Fruit fly (Drosophila melanogaster) whole organism, prepupa: ENCODE results near the gene MED14.

Experiments
- Blimp-1 ChIP-seq: fragments of 200-800 bp; sonication (Bioruptor generic); optimal IDR thresholded peaks from 3 replicates; lab custom pipeline; 2017; ENCODE audit warnings: missing biosample characterization, missing genetic modification characterization, mild to moderate bottlenecking, moderate library complexity, missing genetic modification reagents
- CG11902 ChIP-seq: fragments of 200-800 bp; sonication (Bioruptor generic); optimal IDR thresholded peaks from 3 replicates; lab custom pipeline; 2016; ENCODE audit warnings: missing biosample characterization, missing genetic modification characterization
- CG1621 ChIP-seq: fragments of 200-800 bp; sonication (Bioruptor generic); optimal IDR thresholded peaks from 3 replicates; lab custom pipeline; 2018; ENCODE audit warnings: missing biosample characterization, mild to moderate bottlenecking, missing genetic modification characterization
- CG16779 ChIP-seq: fragments of 200-800 bp; sonication (Bioruptor generic); optimal IDR thresholded peaks from 3 replicates; lab custom pipeline; 2017; ENCODE audit warnings: missing biosample characterization, mild to moderate bottlenecking, missing genetic modification characterization
- CG3032 ChIP-seq: fragments of 200-800 bp; optimal IDR thresholded peaks from 2 replicates; lab custom pipeline; 2019; ENCODE audit warnings: missing biosample characterization, mild to moderate bottlenecking, missing genetic modification characterization, moderate library complexity
- CG6854 ChIP-seq: fragments of 200-800 bp; sonication (Bioruptor generic); optimal IDR thresholded peaks from 2 replicates; lab custom pipeline; 2017; ENCODE audit warnings: missing biosample characterization, mild to moderate bottlenecking, missing genetic modification characterization
- CG8319 ChIP-seq: fragments of 200-800 bp; sonication (Bioruptor generic); optimal IDR thresholded peaks from 3 replicates; lab custom pipeline; 2016; ENCODE audit warnings: missing biosample characterization, missing genetic modification characterization
- Eip78C ChIP-seq: fragments of 200-800 bp; sonication (Bioruptor generic); peaks from one replicate; lab custom pipeline; 2016; ENCODE audit warnings: missing biosample characterization, missing genetic modification characterization
- Gug ChIP-seq: fragments of 200-800 bp; sonication (Bioruptor generic); IDR thresholded peaks from 2 replicates; pipeline ENCODE4 v1.3.6; 2022; ENCODE audit warnings: missing biosample characterization, missing genetic modification characterization
- Sox14 ChIP-seq: fragments of 200-800 bp; sonication (Bioruptor generic); optimal IDR thresholded peaks from 3 replicates; lab custom pipeline; 2016; ENCODE audit warnings: missing biosample characterization, missing genetic modification characterization
- esn ChIP-seq: fragments of 200-800 bp; sonication (Bioruptor generic); optimal IDR thresholded peaks from 2 replicates; lab custom pipeline; 2016; ENCODE audit warnings: missing biosample characterization, mild to moderate bottlenecking, missing genetic modification characterization, moderate library complexity
- svp ChIP-seq: fragments of 200-800 bp; sonication (Bioruptor generic); peaks from one replicate; lab custom pipeline; 2016; ENCODE audit warnings: missing biosample characterization, missing genetic modification characterization

- TF ChIP-seq CG6854 (GFP tag; lab: Kevin White, UChicago) (no peak), Gug (GFP tag; lab: Robert Waterston, UW) (no peak), CG8319 (no peak), CG1621 (tag; lab: Kevin White, UChicago) (no peak), esn (GFP tag; lab: Kevin White, UChicago) (no peak), CG16779 (tag; lab: Kevin White, UChicago) (no peak), Eip78C (GFP tag; lab: Kevin White, UChicago) (no peak), svp (GFP tag; lab: Kevin White, UChicago) (no peak), Blimp-1 (no peak), Sox14 (GFP tag; lab: Kevin White, UChicago) (no peak), CG11902 (GFP tag; lab: Kevin White, UChicago) (no peak), CG3032 (no peak)
These were observed 37.7 kb upstream of the MED14 start for dm6 chr3L:555326-555725.
